Fruit fly (Drosophila melanogaster) whole organism, adult: ENCODE results near the gene S-Lap2.

ENCODE experiments used
- CG11617 ChIP-seq: fragments of 200-800 bp; sonication (Bioruptor generic); optimal IDR thresholded peaks from 2 replicates; lab custom pipeline; 2017; ENCODE audit warnings: mild to moderate bottlenecking, missing biosample characterization, missing genetic modification reagents, missing genetic modification characterization
- CG12768 ChIP-seq: fragments of 200-800 bp; sonication (Bioruptor generic); optimal IDR thresholded peaks from 2 replicates; lab custom pipeline; 2017; ENCODE audit warnings: missing biosample characterization, missing genetic modification characterization, mild to moderate bottlenecking, moderate library complexity, missing genetic modification reagents
- CG14711 ChIP-seq: fragments of 200-800 bp; sonication (Bioruptor generic); optimal IDR thresholded peaks from 2 replicates; lab custom pipeline; 2018; ENCODE audit warnings: missing biosample characterization, mild to moderate bottlenecking, missing genetic modification characterization, moderate library complexity
- CG1620 ChIP-seq: fragments of 200-800 bp; sonication (Bioruptor generic); optimal IDR thresholded peaks from 2 replicates; lab custom pipeline; 2016; ENCODE audit warnings: missing biosample characterization, missing genetic modification characterization
- CG33017 ChIP-seq: fragments of 200-800 bp; sonication (Bioruptor generic); optimal IDR thresholded peaks from 2 replicates; lab custom pipeline; 2018; ENCODE audit warnings: missing biosample characterization, mild to moderate bottlenecking, missing genetic modification characterization, moderate library complexity
- CG5204 ChIP-seq: fragments of 200-800 bp; sonication (Bioruptor generic); optimal IDR thresholded peaks from 2 replicates; lab custom pipeline; 2016; ENCODE audit warnings: missing biosample characterization, missing genetic modification characterization
- CG7045 ChIP-seq: fragments of 200-800 bp; sonication (Bioruptor generic); optimal IDR thresholded peaks from 2 replicates; lab custom pipeline; 2017; ENCODE audit warnings: missing biosample characterization, mild to moderate bottlenecking, missing genetic modification characterization
- CG7101 ChIP-seq: fragments of 200-800 bp; sonication (Bioruptor generic); optimal IDR thresholded peaks from 2 replicates; lab custom pipeline; 2018; ENCODE audit warnings: missing biosample characterization, mild to moderate bottlenecking, missing genetic modification characterization, moderate library complexity
- Clk ChIP-seq: fragments of 200-800 bp; sonication (Bioruptor generic); optimal IDR thresholded peaks from 2 replicates; lab custom pipeline; 2017; ENCODE audit warnings: missing biosample characterization, missing genetic modification characterization
- Crg-1 ChIP-seq: fragments of 200-800 bp; sonication (Bioruptor generic); optimal IDR thresholded peaks from 2 replicates; lab custom pipeline; 2016; ENCODE audit warnings: missing biosample characterization, missing genetic modification characterization
- Hr96 ChIP-seq: fragments of 200-800 bp; sonication (Bioruptor generic); optimal IDR thresholded peaks from 2 replicates; lab custom pipeline; 2016; ENCODE audit warnings: missing biosample characterization, missing genetic modification characterization
- Mnt ChIP-seq: fragments of 200-800 bp; sonication (Bioruptor generic); optimal IDR thresholded peaks from 2 replicates; lab custom pipeline; 2016; ENCODE audit warnings: missing biosample characterization, mild to moderate bottlenecking, missing genetic modification characterization
- cic ChIP-seq: fragments of 200-800 bp; sonication (Bioruptor generic); optimal IDR thresholded peaks from 2 replicates; lab custom pipeline; 2017; ENCODE audit warnings: missing biosample characterization, mild to moderate bottlenecking, missing genetic modification characterization, moderate library complexity
- cnc ChIP-seq, 2 experiments: fragments of >200 bp; optimal IDR thresholded peaks; 2 replicates each; lab custom pipeline; 2017
- kay ChIP-seq: fragments of 200-800 bp; sonication (Bioruptor generic); peaks from one replicate; lab custom pipeline; 2016; ENCODE audit warnings: missing biosample characterization, missing genetic modification characterization, borderline replicate concordance
- ovo ChIP-seq: fragments of 200-800 bp; sonication (Bioruptor generic); optimal IDR thresholded peaks from 2 replicates; lab custom pipeline; 2016; ENCODE audit warnings: missing biosample characterization, missing genetic modification characterization
- pad ChIP-seq: fragments of 200-800 bp; sonication (Bioruptor generic); optimal IDR thresholded peaks from 3 replicates; lab custom pipeline; 2017; ENCODE audit warnings: missing biosample characterization, missing genetic modification characterization, mild to moderate bottlenecking, moderate library complexity, missing genetic modification reagents
- tj ChIP-seq: fragments of 200-800 bp; sonication (Bioruptor generic); optimal IDR thresholded peaks from 3 replicates; lab custom pipeline; 2017; ENCODE audit warnings: missing biosample characterization, mild to moderate bottlenecking, missing genetic modification characterization, moderate library complexity
- toe ChIP-seq: fragments of 200-800 bp; sonication (Bioruptor generic); optimal IDR thresholded peaks from 2 replicates; lab custom pipeline; 2016; ENCODE audit warnings: missing biosample characterization, missing genetic modification characterization

The S-Lap2 gene

DNA sequence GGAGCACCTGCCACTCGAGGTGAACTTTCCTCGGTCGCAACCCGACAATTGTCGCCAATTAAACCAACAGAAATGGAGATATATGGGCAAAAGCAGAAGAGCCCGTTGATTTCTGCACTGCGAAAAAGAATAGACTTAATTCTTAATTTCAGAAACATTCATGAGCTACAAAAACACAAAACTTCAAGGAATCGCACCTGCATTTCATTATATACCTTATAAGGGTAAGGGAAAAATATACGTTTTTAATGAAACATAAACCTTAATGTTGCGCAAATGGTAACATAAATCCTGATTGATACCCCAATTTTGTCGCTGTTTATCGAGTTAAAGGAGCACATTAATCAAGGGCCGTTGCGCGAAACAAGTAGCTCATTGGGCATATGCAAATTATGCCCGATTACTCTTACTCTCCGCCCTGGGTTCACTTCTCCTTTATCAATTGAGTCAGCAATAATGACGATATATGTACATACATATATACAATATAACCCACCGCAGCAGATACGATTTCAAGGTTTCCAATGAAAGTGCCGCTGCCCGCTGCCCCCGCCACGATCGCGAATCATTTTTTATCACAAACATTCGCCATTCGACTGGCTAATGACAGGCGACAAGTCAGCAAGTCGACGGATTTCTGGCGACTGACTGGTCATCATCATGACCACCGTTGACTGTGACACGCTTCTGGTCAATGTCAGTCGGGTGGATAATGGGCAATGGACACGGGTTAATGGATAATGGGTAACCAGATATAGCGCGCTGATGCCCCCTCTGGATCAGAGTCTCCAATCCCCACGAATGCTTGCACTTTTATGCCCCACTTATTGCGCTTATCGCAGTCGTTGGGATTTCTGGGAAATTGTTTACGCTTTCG is 42.3 kb downstream of the S-Lap2 start:
- TF ChIP-seq tj (GFP tag; lab: Kevin White, UChicago), result peak; percentile 99
- TF ChIP-seq CG7045 (GFP tag; lab: Kevin White, UChicago), result no peak

DNA sequence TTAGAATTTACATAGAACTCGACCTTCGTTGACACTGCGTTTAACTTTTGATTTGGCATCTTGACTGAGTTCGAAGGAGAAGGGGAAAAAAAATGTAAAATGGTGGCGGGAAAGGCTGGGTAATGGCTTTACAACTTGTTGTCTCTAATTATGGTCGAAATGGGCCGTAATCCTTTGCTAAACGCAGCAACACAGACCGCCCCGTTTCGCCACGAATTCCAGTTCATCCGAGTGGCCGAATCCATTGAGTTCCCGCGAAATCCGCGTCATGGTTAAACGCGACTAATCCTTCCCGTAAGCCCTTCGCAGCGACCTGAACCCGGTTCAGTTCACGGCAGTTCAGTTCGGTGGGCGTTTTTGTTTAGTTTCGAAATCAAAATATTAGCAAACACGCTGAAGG is 46.4 kb downstream of the S-Lap2 start:
- TF ChIP-seq Hr96 (GFP tag; lab: Kevin White, UChicago) (no peak), CG14711 (tag; lab: Kevin White, UChicago) (no peak), CG33017 (tag; lab: Kevin White, UChicago) (no peak), kay (GFP tag; lab: Kevin White, UChicago) (no peak), CG12768 (GFP tag; lab: Kevin White, UChicago) (no peak), toe (GFP tag; lab: Kevin White, UChicago) (no peak), cnc (optimal IDR thresholded peaks at IDR 0.05; lab: Kevin White, UChicago) (no peak), tj (GFP tag; lab: Kevin White, UChicago) (no peak), CG7101 (tag; lab: Kevin White, UChicago) (no peak), CG7045 (GFP tag; lab: Kevin White, UChicago) (no peak), ovo (GFP tag; lab: Kevin White, UChicago) (no peak), CG1620 (no peak)

DNA sequence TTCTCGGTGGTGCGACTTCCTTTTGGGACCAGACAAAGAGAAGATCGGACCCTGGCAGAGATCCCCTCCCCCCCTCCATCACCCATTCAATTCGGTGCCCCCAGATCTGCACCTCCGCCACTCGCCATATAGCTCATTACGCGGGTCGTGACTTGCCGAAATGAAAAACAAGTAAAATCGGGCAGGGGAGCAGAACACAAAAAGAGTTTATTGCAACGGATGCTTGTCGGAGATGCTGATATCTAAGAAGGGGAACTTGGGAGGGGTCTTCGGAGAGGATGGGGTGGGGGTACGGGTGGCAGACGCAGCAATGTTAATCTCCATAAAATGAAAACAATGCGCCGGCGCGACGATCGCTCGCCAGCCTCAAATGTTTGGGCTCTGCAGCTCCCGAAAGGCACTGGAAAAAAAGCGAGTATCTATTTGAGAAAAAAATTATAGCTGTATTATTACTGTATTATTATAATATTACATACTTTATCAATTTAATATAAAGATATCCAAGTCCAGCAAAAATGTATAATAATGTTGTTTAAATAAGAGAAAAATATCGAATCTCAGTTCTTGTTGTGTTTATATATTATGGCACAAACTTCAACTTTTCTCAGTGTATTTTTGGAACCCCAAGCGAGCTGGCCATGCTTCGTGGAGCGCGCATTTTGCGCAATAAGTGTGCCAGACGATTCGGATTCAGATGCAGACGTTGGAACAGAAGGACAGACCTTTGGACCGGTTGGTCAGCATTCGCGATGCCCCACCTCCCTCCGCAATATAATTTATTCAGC is 48.3 kb downstream of the S-Lap2 start:
- no peak for TF ChIP-seq CG7045 (GFP tag; lab: Kevin White, UChicago)
- no peak for TF ChIP-seq cic
- no peak for TF ChIP-seq toe (GFP tag; lab: Kevin White, UChicago)
- no peak for TF ChIP-seq CG33017 (tag; lab: Kevin White, UChicago)
- TF ChIP-seq kay (GFP tag; lab: Kevin White, UChicago), result no peak
- no peak for TF ChIP-seq CG5204 (GFP tag; lab: Kevin White, UChicago)
- TF ChIP-seq cnc (optimal IDR thresholded peaks at IDR 0.05; lab: Kevin White, UChicago), result no peak
- TF ChIP-seq Crg-1, result no peak
- no peak for TF ChIP-seq CG1620
- no peak for TF ChIP-seq CG11617 (GFP tag; lab: Kevin White, UChicago)
- TF ChIP-seq pad (GFP tag; lab: Kevin White, UChicago), result no peak
- TF ChIP-seq Hr96 (GFP tag; lab: Kevin White, UChicago), result no peak
- TF ChIP-seq Clk, result no peak
- TF ChIP-seq CG7101 (tag; lab: Kevin White, UChicago), result no peak
- no peak for TF ChIP-seq Mnt (GFP tag; lab: Kevin White, UChicago)

DNA sequence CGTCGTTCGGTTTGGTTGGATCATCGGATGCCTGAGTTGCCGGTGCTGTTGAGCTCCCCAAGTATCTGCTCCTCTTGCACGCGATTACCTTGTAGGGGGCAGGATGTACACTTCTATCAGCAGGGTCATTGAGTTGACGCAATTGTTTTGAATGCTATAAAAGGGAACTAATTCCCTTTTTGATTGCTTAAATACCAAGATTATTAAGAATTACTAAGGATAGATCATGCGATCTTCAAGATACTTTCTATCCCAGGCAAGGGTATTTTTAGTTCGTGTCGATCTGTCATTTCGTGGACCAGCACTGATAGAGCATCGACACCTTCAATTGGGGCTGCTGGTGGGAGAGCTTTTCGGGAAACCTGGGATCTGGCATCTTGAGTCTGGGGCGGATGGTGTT is 49.4 kb downstream of the S-Lap2 start:
- TF ChIP-seq tj (GFP tag; lab: Kevin White, UChicago) (no peak), kay (GFP tag; lab: Kevin White, UChicago) (no peak), CG14711 (tag; lab: Kevin White, UChicago) (no peak), CG5204 (GFP tag; lab: Kevin White, UChicago) (no peak), Crg-1 (no peak), cic (no peak), CG7045 (GFP tag; lab: Kevin White, UChicago) (no peak)

DNA sequence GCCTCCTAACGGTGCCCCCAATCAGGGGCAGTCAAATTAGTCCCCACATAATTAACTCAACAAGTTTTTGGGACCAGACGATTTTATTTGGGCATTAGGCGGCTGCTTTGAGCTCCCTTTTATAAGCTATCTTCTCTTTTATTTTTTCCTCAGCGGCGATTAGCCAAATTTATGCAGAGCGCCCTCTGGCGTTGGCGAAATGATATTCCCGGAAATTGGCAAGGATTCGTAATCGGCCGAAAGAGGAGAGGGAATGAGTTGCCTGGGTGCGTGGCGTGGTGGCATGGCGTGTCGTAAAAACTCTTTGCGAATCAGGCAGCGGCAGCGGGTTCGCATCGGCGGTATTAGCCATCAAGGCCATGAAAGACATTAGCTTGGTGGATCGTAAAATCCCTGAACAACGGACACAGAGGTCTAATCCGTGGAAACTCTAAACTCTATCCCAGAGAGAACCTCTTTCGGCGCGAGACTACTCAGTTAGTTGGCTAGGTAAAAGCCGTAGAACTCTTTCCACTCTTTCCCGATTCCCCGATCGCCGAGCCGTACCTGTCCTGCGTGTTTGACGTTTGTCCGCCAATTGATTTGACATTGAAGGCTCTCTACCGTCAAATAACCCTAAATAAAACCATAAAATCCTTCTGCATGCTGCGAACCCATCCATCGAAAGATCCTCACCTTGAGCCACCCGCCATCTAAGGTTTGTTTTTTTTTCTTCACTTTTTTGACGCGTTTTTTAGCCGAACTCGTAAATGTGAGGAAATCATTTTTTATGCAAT is 50.3 kb downstream of the S-Lap2 start:
- no peak for TF ChIP-seq Hr96 (GFP tag; lab: Kevin White, UChicago)

DNA sequence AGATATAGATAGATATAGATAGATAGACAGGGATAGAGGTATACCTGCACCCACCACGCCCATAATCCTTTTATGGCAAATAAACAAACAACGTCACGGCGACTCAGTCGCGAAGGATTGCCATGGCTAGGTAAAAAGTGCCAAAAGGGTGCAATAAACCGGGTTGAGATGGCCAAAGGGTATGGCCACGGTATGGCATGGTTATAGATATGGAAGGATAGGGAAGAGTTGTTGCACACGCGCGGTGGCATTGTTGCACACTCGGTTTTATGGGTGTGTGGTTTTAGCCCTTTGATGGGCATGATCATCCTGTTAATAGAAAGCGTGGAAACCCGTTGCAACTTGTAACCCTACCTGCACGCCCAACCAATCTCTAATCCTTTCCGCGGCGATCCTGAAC is 51.3 kb downstream of the S-Lap2 start:
- TF ChIP-seq Hr96 (GFP tag; lab: Kevin White, UChicago) (no peak), Crg-1 (no peak), pad (GFP tag; lab: Kevin White, UChicago) (no peak), ovo (GFP tag; lab: Kevin White, UChicago) (no peak), cic (no peak), CG5204 (GFP tag; lab: Kevin White, UChicago) (no peak), toe (GFP tag; lab: Kevin White, UChicago) (no peak), CG11617 (GFP tag; lab: Kevin White, UChicago) (no peak), CG12768 (GFP tag; lab: Kevin White, UChicago) (no peak), CG14711 (tag; lab: Kevin White, UChicago) (no peak)
